Worm (Caenorhabditis elegans) whole organism, L4 larva: Measurements from ENCODE around the gene nhr-173.

Source experiments
- T26A8.4 ChIP-seq: fragments of 200-800 bp; sonication (Bioruptor generic); IDR thresholded peaks from 2 replicates; pipeline ENCODE4 v1.3.6; 2022; ENCODE audit warnings: missing genetic modification characterization, missing compliant biosample characterization
- aly-2 ChIP-seq: sonication (generic microtip); optimal IDR thresholded peaks from 2 replicates; lab custom pipeline; 2018; ENCODE audit warnings: missing biosample characterization, missing genetic modification characterization
- ceh-32 ChIP-seq: sonication (generic microtip); optimal IDR thresholded peaks from 2 replicates; lab custom pipeline; 2016; ENCODE audit warnings: mild to moderate bottlenecking, missing genetic modification characterization, missing compliant biosample characterization; ENCODE audit not compliant: poor library complexity
- ceh-62 ChIP-seq: sonication (generic microtip); optimal IDR thresholded peaks from 2 replicates; lab custom pipeline; 2017; ENCODE audit warnings: missing biosample characterization, missing genetic modification characterization
- cey-2 ChIP-seq: sonication (generic microtip); optimal IDR thresholded peaks from 3 replicates; lab custom pipeline; 2017; ENCODE audit warnings: missing genetic modification characterization, mild to moderate bottlenecking, missing compliant biosample characterization, antibody characterized with exemption, borderline replicate concordance; ENCODE audit not compliant: insufficient read depth
- egl-27 ChIP-seq: sonication (generic microtip); optimal IDR thresholded peaks from 3 replicates; lab custom pipeline; 2017; ENCODE audit warnings: missing biosample characterization, missing genetic modification reagents, missing genetic modification characterization
- hlh-30 ChIP-seq: sonication (generic microtip); optimal IDR thresholded peaks from 2 replicates; lab custom pipeline; 2017; ENCODE audit warnings: antibody characterized with exemption, mild to moderate bottlenecking, missing genetic modification characterization, missing compliant biosample characterization; ENCODE audit not compliant: insufficient read depth
- mdt-29 ChIP-seq: fragments of 200-800 bp; sonication (Bioruptor generic); IDR thresholded peaks from 2 replicates; pipeline ENCODE4 v1.3.6; 2022; ENCODE audit warnings: missing genetic modification reagents, missing genetic modification characterization, missing compliant biosample characterization
- nhr-10 ChIP-seq: fragments of 150-350 bp; optimal IDR thresholded peaks from 2 replicates; lab custom pipeline; 2014; ENCODE audit warnings: missing biosample characterization, missing genetic modification characterization
- snpc-4 ChIP-seq: fragments of 150-350 bp; optimal IDR thresholded peaks from 2 replicates; lab custom pipeline; 2014; ENCODE audit warnings: missing biosample characterization, missing genetic modification characterization
- unc-39 ChIP-seq: sonication (generic microtip); optimal IDR thresholded peaks from 2 replicates; lab custom pipeline; 2017; ENCODE audit warnings: missing biosample characterization, missing genetic modification characterization

ce11 chrX:6668911-6669310 lies 13.6 kb downstream of the nhr-173 start, which contains the start of gene nhr-137:
- TF ChIP-seq T26A8.4 (GFP tag; lab: Robert Waterston, UW), result no peak
- no peak for TF ChIP-seq mdt-29 (GFP tag; lab: Robert Waterston, UW)
- no peak for TF ChIP-seq ceh-32 (tag; lab: Kevin White, UChicago)
- TF ChIP-seq hlh-30, result no peak
- TF ChIP-seq snpc-4 (tag; lab: Kevin White, UChicago), result no peak
- no peak for TF ChIP-seq cey-2 (tag; lab: Kevin White, UChicago)
- no peak for TF ChIP-seq nhr-10 (tag; lab: Kevin White, UChicago)
- TF ChIP-seq egl-27 (tag; lab: Kevin White, UChicago), result no peak
- TF ChIP-seq unc-39, result no peak
- no peak for TF ChIP-seq ceh-62
- TF ChIP-seq aly-2 (tag; lab: Kevin White, UChicago), result no peak
